Worm (Caenorhabditis elegans): ENCODE data around the gene F13E9.9.

DNA sequence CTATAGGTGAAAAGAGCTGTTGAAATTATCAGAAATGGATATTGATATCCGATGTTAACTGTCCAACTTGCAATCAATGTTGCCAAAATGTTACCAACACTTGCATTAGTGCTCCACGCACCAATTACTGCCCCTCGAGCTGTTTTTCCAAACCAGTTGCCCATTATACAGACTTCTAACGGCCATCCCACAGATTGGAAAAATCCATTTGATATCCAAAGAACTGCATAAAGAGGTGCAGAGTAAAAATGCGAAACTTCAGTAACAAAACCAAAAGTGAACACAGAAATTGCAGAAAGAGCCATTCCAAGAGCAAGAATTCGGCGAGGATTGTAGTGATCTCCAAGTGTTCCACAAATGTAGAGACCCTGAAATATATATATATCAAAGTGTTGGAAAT is 44.9 kb downstream of the F13E9.9 start:
- TF ChIP-seq dao-5 (tag; optimal IDR thresholded peaks at IDR 0.05), result no peak
- TF ChIP-seq W03F9.2 (tag; optimal IDR thresholded peaks at IDR 0.05), result no peak
- no peak for TF ChIP-seq him-1 (tag; optimal IDR thresholded peaks at IDR 0.05)

All from whole organism, L4/young adult.